Fruit fly (Drosophila melanogaster) whole organism: ENCODE data around the gene kairos.

ENCODE experiments used
- CG8478 ChIP-seq: fragments of >200 bp; optimal IDR thresholded peaks from 2 replicates; lab custom pipeline; 2018; ENCODE audit warnings: inconsistent platforms
- Dll ChIP-seq: fragments of >200 bp; optimal IDR thresholded peaks from 2 replicates; lab custom pipeline; 2017
- pan ChIP-seq: fragments of >200 bp; optimal IDR thresholded peaks from 2 replicates; lab custom pipeline; 2017
- usp ChIP-seq: fragments of >200 bp; optimal IDR thresholded peaks from 2 replicates; lab custom pipeline; 2017; ENCODE audit warnings: missing biosample characterization, missing genetic modification characterization, mixed read lengths

kairos gene

DNA sequence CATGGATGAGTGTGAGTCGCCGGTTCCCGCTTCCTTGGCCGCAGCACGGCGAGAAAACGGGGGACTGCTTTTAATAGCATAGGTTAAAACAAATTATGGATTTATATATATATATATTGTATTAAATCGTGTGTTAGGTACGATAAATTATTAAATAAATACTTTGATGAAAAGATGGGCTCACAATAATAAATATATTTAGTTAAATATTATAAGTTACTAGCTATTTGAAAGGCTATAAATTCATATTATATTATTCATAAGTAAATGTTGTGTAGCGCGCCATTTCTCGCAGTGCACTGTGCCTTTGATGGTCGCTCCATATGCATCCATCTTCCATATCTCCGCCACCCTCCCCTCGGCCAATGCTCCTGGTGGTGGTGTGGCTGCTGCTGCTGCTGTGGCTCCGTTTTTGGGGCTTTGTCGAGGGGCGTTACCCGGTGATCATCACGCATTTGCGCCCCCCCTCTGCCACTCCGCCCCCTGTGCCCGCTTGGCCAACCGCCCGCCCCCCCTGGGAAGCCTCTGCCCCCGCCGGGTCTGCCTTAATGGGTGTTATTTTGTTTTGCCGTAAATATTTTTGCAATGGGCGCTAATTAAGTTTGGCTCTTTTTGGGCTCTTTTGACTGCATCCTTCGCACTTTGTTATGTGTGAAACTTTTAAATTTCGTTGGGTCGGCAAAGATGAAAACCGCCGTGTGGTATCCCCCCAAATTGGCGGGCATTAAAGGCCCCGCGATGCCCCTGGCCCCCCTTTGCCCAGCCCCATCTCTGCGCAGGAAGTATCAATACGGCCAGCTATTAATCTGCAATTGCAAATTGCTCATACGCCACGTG lies 82.6 kb downstream of the kairos start:
- TF ChIP-seq CG8478 (lab: Kevin White, UChicago) (no peak), Dll (lab: Kevin White, UChicago) (peak; percentile 75), usp (no peak), pan (no peak)
